Worm (Caenorhabditis elegans): Measurements from ENCODE around the gene syx-16.

ce11 chrIII:5224908-5225307 is 16.0 kb upstream of the syx-16 start:
- TF ChIP-seq sea-1 (GFP tag; conservative IDR thresholded peaks at IDR 0.05) (no peak), F13C5.2 (tag; optimal IDR thresholded peaks at IDR 0.05) (no peak), ceh-13 (GFP tag; optimal IDR thresholded peaks at IDR 0.05) (no peak), ama-1 (optimal IDR thresholded peaks at IDR 0.05) (no peak), B0310.2 (tag; optimal IDR thresholded peaks at IDR 0.05) (no peak), tbx-37 (GFP tag; conservative IDR thresholded peaks at IDR 0.05) (no peak), pes-1 (GFP tag; IDR thresholded peaks at IDR 0.05) (no peak), scrt-1 (GFP tag; IDR thresholded peaks at IDR 0.05) (no peak), aly-1 (tag; optimal IDR thresholded peaks at IDR 0.05) (no peak), hnd-1 (tag; optimal IDR thresholded peaks at IDR 0.05) (no peak)

All from whole organism, early embryonic.